Fruit fly (Drosophila melanogaster) whole organism, embryonic: Measurements from ENCODE around the gene CG11920.

Experiments used
- CG10366 ChIP-seq: fragments of 200-800 bp; sonication (Bioruptor generic); IDR thresholded peaks from 2 replicates; pipeline ENCODE4 v1.3.6; 2022; ENCODE audit warnings: missing biosample characterization, missing genetic modification characterization
- CG10462 ChIP-seq: fragments of 200-800 bp; sonication (Bioruptor generic); optimal IDR thresholded peaks from 2 replicates; lab custom pipeline; 2016; ENCODE audit warnings: missing biosample characterization, missing genetic modification characterization
- CG10654 ChIP-seq: fragments of 200-800 bp; sonication (Bioruptor generic); optimal IDR thresholded peaks from 2 replicates; lab custom pipeline; 2016; ENCODE audit warnings: missing biosample characterization, missing genetic modification characterization
- CG11504 ChIP-seq: fragments of 200-800 bp; sonication (Bioruptor generic); optimal IDR thresholded peaks from 3 replicates; lab custom pipeline; 2019; ENCODE audit warnings: missing biosample characterization, mild to moderate bottlenecking, missing genetic modification characterization, moderate library complexity
- CG11560 ChIP-seq: fragments of 200-800 bp; sonication (Bioruptor generic); IDR thresholded peaks from 3 replicates; pipeline ENCODE4 v1.3.6; 2022; ENCODE audit warnings: missing biosample characterization, missing genetic modification characterization
- CG11696 ChIP-seq: fragments of 200-800 bp; sonication (Bioruptor generic); IDR thresholded peaks from 2 replicates; pipeline ENCODE4 v1.3.6; 2022; ENCODE audit warnings: missing biosample characterization, missing genetic modification characterization
- CG13894 ChIP-seq: fragments of 200-800 bp; sonication (Bioruptor generic); optimal IDR thresholded peaks from 3 replicates; lab custom pipeline; 2018; ENCODE audit warnings: missing biosample characterization, mild to moderate bottlenecking, missing genetic modification characterization, moderate library complexity
- CG1647 ChIP-seq: fragments of 200-800 bp; sonication (Bioruptor generic); optimal IDR thresholded peaks from 3 replicates; lab custom pipeline; 2016; ENCODE audit warnings: missing biosample characterization, missing genetic modification characterization
- CG17829 ChIP-seq: fragments of 200-800 bp; optimal IDR thresholded peaks from 2 replicates; lab custom pipeline; 2019; ENCODE audit warnings: missing biosample characterization, mild to moderate bottlenecking, missing genetic modification characterization, moderate library complexity
- CG1832 ChIP-seq: fragments of 200-800 bp; sonication (Bioruptor generic); optimal IDR thresholded peaks from 2 replicates; lab custom pipeline; 2017; ENCODE audit warnings: missing biosample characterization, mild to moderate bottlenecking, missing genetic modification characterization, inconsistent platforms
- CG2129 ChIP-seq: fragments of 200-800 bp; sonication (Bioruptor generic); IDR thresholded peaks from 2 replicates; pipeline ENCODE4 v1.3.6; 2022; ENCODE audit warnings: missing biosample characterization, missing genetic modification characterization; ENCODE audit not compliant: partially characterized antibody
- CG34224 ChIP-seq: fragments of 200-800 bp; sonication (Bioruptor generic); IDR thresholded peaks from 3 replicates; pipeline ENCODE4 v1.3.6; 2022; ENCODE audit warnings: missing biosample characterization, missing genetic modification characterization; ENCODE audit not compliant: partially characterized antibody
- CG34422 ChIP-seq: fragments of 200-800 bp; sonication (Bioruptor generic); IDR thresholded peaks from 3 replicates; pipeline ENCODE4 v1.3.6; 2022; ENCODE audit warnings: missing biosample characterization, missing genetic modification characterization
- CG4404 ChIP-seq: fragments of 200-800 bp; sonication (Bioruptor generic); IDR thresholded peaks from 2 replicates; pipeline ENCODE4 v1.3.6; 2022; ENCODE audit warnings: missing biosample characterization, missing genetic modification characterization
- CG7271 ChIP-seq: fragments of 200-800 bp; sonication (Bioruptor generic); optimal IDR thresholded peaks from 2 replicates; lab custom pipeline; 2018; ENCODE audit warnings: missing biosample characterization, mild to moderate bottlenecking, missing genetic modification characterization, moderate library complexity
- CG9932 ChIP-seq: fragments of 200-800 bp; sonication (Bioruptor generic); IDR thresholded peaks from 2 replicates; pipeline ENCODE4 v1.3.6; 2022; ENCODE audit warnings: missing biosample characterization, missing genetic modification characterization
- D19B ChIP-seq: fragments of 200-800 bp; sonication (Bioruptor generic); optimal IDR thresholded peaks from 2 replicates; lab custom pipeline; 2017; ENCODE audit warnings: missing biosample characterization, mild to moderate bottlenecking, missing genetic modification characterization
- Dbx ChIP-seq: fragments of 200-800 bp; sonication (Bioruptor generic); IDR thresholded peaks from 3 replicates; pipeline ENCODE4 v1.3.6; 2022; ENCODE audit warnings: missing biosample characterization, missing genetic modification characterization
- Dfd ChIP-seq, 2 experiments: fragments of >200 bp; optimal IDR thresholded peaks; 2 replicates each; lab custom pipeline; 2017; ENCODE audit warnings: missing biosample characterization in 2 of 2, missing genetic modification characterization in 2 of 2
- Dip3 ChIP-seq: fragments of 200-800 bp; sonication (Bioruptor generic); optimal IDR thresholded peaks from 3 replicates; lab custom pipeline; 2016; ENCODE audit warnings: missing biosample characterization, missing genetic modification characterization
- E2f1 ChIP-seq: fragments of 200-800 bp; sonication (Bioruptor generic); IDR thresholded peaks from 2 replicates; pipeline ENCODE4 v1.3.6; 2022; ENCODE audit warnings: missing biosample characterization, missing genetic modification characterization
- Fer3 ChIP-seq: fragments of 200-800 bp; sonication (Bioruptor generic); optimal IDR thresholded peaks from 2 replicates; lab custom pipeline; 2018; ENCODE audit warnings: missing biosample characterization, mild to moderate bottlenecking, missing genetic modification characterization, moderate library complexity
- HmgZ ChIP-seq: fragments of 200-800 bp; sonication (Bioruptor generic); optimal IDR thresholded peaks from 2 replicates; lab custom pipeline; 2018; ENCODE audit warnings: missing biosample characterization, mild to moderate bottlenecking, missing genetic modification characterization
- NC2α ChIP-seq: fragments of 200-800 bp; sonication (Bioruptor generic); optimal IDR thresholded peaks from 2 replicates; lab custom pipeline; 2016; ENCODE audit warnings: missing biosample characterization, missing genetic modification characterization
- Side ChIP-seq: fragments of 200-800 bp; sonication (Bioruptor generic); optimal IDR thresholded peaks from 2 replicates; lab custom pipeline; 2016; ENCODE audit warnings: missing biosample characterization, missing genetic modification characterization
- TFAM ChIP-seq: fragments of 200-800 bp; sonication (Bioruptor generic); optimal IDR thresholded peaks from 2 replicates; lab custom pipeline; 2017; ENCODE audit warnings: missing biosample characterization, missing genetic modification characterization, inconsistent platforms
- Vsx1 ChIP-seq: fragments of 200-800 bp; sonication (Bioruptor generic); optimal IDR thresholded peaks from 2 replicates; lab custom pipeline; 2017; ENCODE audit warnings: missing biosample characterization, mild to moderate bottlenecking, missing genetic modification characterization, missing genetic modification reagents
- Xrp1 ChIP-seq: fragments of 200-800 bp; sonication (Bioruptor generic); IDR thresholded peaks from 2 replicates; pipeline ENCODE4 v1.3.6; 2022; ENCODE audit warnings: missing biosample characterization, missing genetic modification characterization
- abd-A ChIP-seq: fragments of 200-800 bp; sonication (Bioruptor generic); optimal IDR thresholded peaks from 3 replicates; lab custom pipeline; 2019; ENCODE audit warnings: missing biosample characterization, mild to moderate bottlenecking, missing genetic modification characterization, moderate library complexity
- ato ChIP-seq: fragments of 200-800 bp; sonication (Bioruptor generic); IDR thresholded peaks from 2 replicates; pipeline ENCODE4 v1.3.6; 2022; ENCODE audit warnings: missing biosample characterization, missing genetic modification characterization; ENCODE audit not compliant: partially characterized antibody
- az2 ChIP-seq: fragments of 200-800 bp; sonication (Bioruptor generic); optimal IDR thresholded peaks from 3 replicates; lab custom pipeline; 2016; ENCODE audit warnings: missing biosample characterization, missing genetic modification characterization
- bab2 ChIP-seq: fragments of 200-800 bp; sonication (Bioruptor generic); optimal IDR thresholded peaks from 2 replicates; lab custom pipeline; 2016; ENCODE audit warnings: missing biosample characterization, missing genetic modification characterization
- da ChIP-seq: fragments of 200-800 bp; sonication (Bioruptor generic); optimal IDR thresholded peaks from 2 replicates; lab custom pipeline; 2016; ENCODE audit warnings: missing biosample characterization, missing genetic modification characterization
- dan ChIP-seq: fragments of 200-800 bp; sonication (Bioruptor generic); IDR thresholded peaks from 2 replicates; pipeline ENCODE4 v1.3.6; 2022; ENCODE audit warnings: missing biosample characterization, missing genetic modification characterization
- danr ChIP-seq: fragments of 200-800 bp; sonication (Bioruptor generic); IDR thresholded peaks from 2 replicates; pipeline ENCODE4 v1.3.6; 2022; ENCODE audit warnings: missing biosample characterization, missing genetic modification characterization
- disco-r ChIP-seq: fragments of 200-800 bp; sonication (Bioruptor generic); optimal IDR thresholded peaks from 2 replicates; lab custom pipeline; 2016; ENCODE audit warnings: missing biosample characterization, missing genetic modification characterization
- dm ChIP-seq: fragments of 200-800 bp; sonication (Bioruptor generic); optimal IDR thresholded peaks from 3 replicates; lab custom pipeline; 2016; ENCODE audit warnings: missing biosample characterization, missing genetic modification characterization
- exex ChIP-seq: fragments of 200-800 bp; sonication (Bioruptor generic); optimal IDR thresholded peaks from 4 replicates; lab custom pipeline; 2018; ENCODE audit warnings: missing biosample characterization, mild to moderate bottlenecking, missing genetic modification characterization, moderate library complexity
- lbe ChIP-seq: fragments of 200-800 bp; sonication (Bioruptor generic); optimal IDR thresholded peaks from 2 replicates; lab custom pipeline; 2016; ENCODE audit warnings: missing biosample characterization, mild to moderate bottlenecking, missing genetic modification characterization
- luna ChIP-seq: fragments of 200-800 bp; sonication (Bioruptor generic); optimal IDR thresholded peaks from 2 replicates; lab custom pipeline; 2016; ENCODE audit warnings: missing biosample characterization, missing genetic modification characterization
- p53 ChIP-seq: fragments of 200-800 bp; sonication (Bioruptor generic); optimal IDR thresholded peaks from 2 replicates; lab custom pipeline; 2016; ENCODE audit warnings: missing biosample characterization, missing genetic modification characterization
- pb ChIP-seq: fragments of 200-800 bp; sonication (Bioruptor generic); optimal IDR thresholded peaks from 3 replicates; lab custom pipeline; 2016; ENCODE audit warnings: missing biosample characterization, missing genetic modification characterization
- pros ChIP-seq: fragments of 200-800 bp; sonication (Bioruptor generic); optimal IDR thresholded peaks from 3 replicates; lab custom pipeline; 2019; ENCODE audit warnings: missing biosample characterization, mild to moderate bottlenecking, missing genetic modification characterization, moderate library complexity
- sima ChIP-seq: fragments of 200-800 bp; sonication (Bioruptor generic); optimal IDR thresholded peaks from 2 replicates; lab custom pipeline; 2016; ENCODE audit warnings: missing biosample characterization, missing genetic modification characterization
- twi ChIP-seq: fragments of 200-800 bp; optimal IDR thresholded peaks from 2 replicates; lab custom pipeline; 2019; ENCODE audit warnings: missing biosample characterization, mild to moderate bottlenecking, missing genetic modification characterization, moderate library complexity
- unc-4 ChIP-seq: fragments of 200-800 bp; sonication (Bioruptor generic); IDR thresholded peaks from 2 replicates; pipeline ENCODE4 v1.3.6; 2022; ENCODE audit warnings: missing biosample characterization, missing genetic modification characterization; ENCODE audit not compliant: partially characterized antibody
- wor ChIP-seq: fragments of 200-800 bp; sonication (Bioruptor generic); IDR thresholded peaks from 2 replicates; pipeline ENCODE4 v1.3.6; 2022; ENCODE audit warnings: missing biosample characterization, missing genetic modification characterization
- zen ChIP-seq: fragments of 200-800 bp; sonication (Bioruptor generic); optimal IDR thresholded peaks from 3 replicates; lab custom pipeline; 2018; ENCODE audit warnings: missing biosample characterization, mild to moderate bottlenecking, missing genetic modification characterization, moderate library complexity

Gene CG11920

dm6 chr3R:25047504-25047903, 27.2 kb upstream of the CG11920 start, which contains the start of gene CG11790 (continued):
- TF ChIP-seq p53 (GFP tag; lab: Kevin White, UChicago) (no peak), CG1647 (GFP tag; lab: Kevin White, UChicago) (no peak), E2f1 (GFP tag; lab: Robert Waterston, UW) (no peak), twi (no peak), disco-r (GFP tag; lab: Kevin White, UChicago) (no peak), luna (no peak), lbe (GFP tag; lab: Kevin White, UChicago) (peak; percentile 2), CG13894 (no peak), az2 (GFP tag; lab: Kevin White, UChicago) (no peak), exex (tag; lab: Kevin White, UChicago) (no peak), ato (GFP tag; lab: Robert Waterston, UW) (peak; percentile 82), CG11696 (GFP tag; lab: Robert Waterston, UW) (no peak), bab2 (GFP tag; lab: Kevin White, UChicago) (no peak), CG11504 (tag; lab: Kevin White, UChicago) (no peak), dm (GFP tag; lab: Kevin White, UChicago) (no peak), CG34422 (GFP tag; lab: Robert Waterston, UW) (no peak), CG17829 (tag; lab: Kevin White, UChicago) (peak; percentile 7), CG7271 (tag; lab: Kevin White, UChicago) (no peak), sima (GFP tag; lab: Kevin White, UChicago) (no peak), CG11560 (tag; lab: Robert Waterston, UW) (no peak), D19B (GFP tag; lab: Kevin White, UChicago) (no peak), HmgZ (peak; percentile 46), CG2129 (peak; percentile 40; the same call in 1 of the 2 replicates), pros (no peak), CG10366 (GFP tag; lab: Robert Waterston, UW) (no peak), Xrp1 (GFP tag; lab: Robert Waterston, UW) (peak; percentile 25; the same call in 1 of the 2 replicates), Vsx1 (GFP tag; lab: Kevin White, UChicago) (no peak), Dbx (GFP tag; lab: Robert Waterston, UW) (no peak), CG1832 (no peak), pb (GFP tag; lab: Kevin White, UChicago) (no peak), Dip3 (no peak), CG10462 (no peak), CG9932 (GFP tag; lab: Robert Waterston, UW) (no peak), dan (no peak), CG34224 (GFP tag; lab: Robert Waterston, UW) (peak; percentile 77), TFAM (no peak), CG10654 (GFP tag; lab: Kevin White, UChicago) (no peak), abd-A (no peak), Dfd (GFP tag; optimal IDR thresholded peaks at IDR 0.05; lab: Kevin White, UChicago) (no peak), Side (GFP tag; lab: Kevin White, UChicago) (no peak), CG4404 (GFP tag; lab: Robert Waterston, UW) (no peak), unc-4 (GFP tag; lab: Robert Waterston, UW) (peak; percentile 80), wor (GFP tag; lab: Robert Waterston, UW) (no peak), NC2α (GFP tag; lab: Kevin White, UChicago) (no peak), zen (tag; lab: Kevin White, UChicago) (no peak), danr (no peak), da (GFP tag; lab: Kevin White, UChicago) (no peak), Fer3 (tag; lab: Kevin White, UChicago) (no peak)
